Fruit fly (Drosophila melanogaster) whole organism, embryonic: ENCODE measurements around the gene CAH1.
A peak's percentile ranks its signal among the peaks of the same experiment; 100 is the strongest.

Experiments used
- Atf6 ChIP-seq: fragments of 200-800 bp; sonication (Bioruptor generic); IDR thresholded peaks from 2 replicates; pipeline ENCODE4 v1.3.6; 2022; ENCODE audit warnings: missing biosample characterization, missing genetic modification characterization
- CG10147 ChIP-seq: fragments of 200-800 bp; sonication (Bioruptor generic); optimal IDR thresholded peaks from 2 replicates; lab custom pipeline; 2019; ENCODE audit warnings: missing biosample characterization, mild to moderate bottlenecking, missing genetic modification characterization, moderate library complexity
- CG10209 ChIP-seq: fragments of 200-800 bp; sonication (Bioruptor generic); optimal IDR thresholded peaks from 3 replicates; lab custom pipeline; 2017; ENCODE audit warnings: missing biosample characterization, mild to moderate bottlenecking, missing genetic modification characterization, missing genetic modification reagents
- CG10431 ChIP-seq: fragments of 200-800 bp; sonication (Bioruptor generic); optimal IDR thresholded peaks from 3 replicates; lab custom pipeline; 2018; ENCODE audit warnings: missing biosample characterization, mild to moderate bottlenecking, missing genetic modification characterization
- CG10462 ChIP-seq: fragments of 200-800 bp; sonication (Bioruptor generic); optimal IDR thresholded peaks from 2 replicates; lab custom pipeline; 2016; ENCODE audit warnings: missing biosample characterization, missing genetic modification characterization
- CG12659 ChIP-seq: fragments of 200-800 bp; sonication (Bioruptor generic); optimal IDR thresholded peaks from 3 replicates; lab custom pipeline; 2017; ENCODE audit warnings: mild to moderate bottlenecking, missing biosample characterization, missing genetic modification reagents, missing genetic modification characterization
- CG13424 ChIP-seq: fragments of 200-800 bp; sonication (Bioruptor generic); optimal IDR thresholded peaks from 2 replicates; lab custom pipeline; 2019; ENCODE audit warnings: missing biosample characterization, mild to moderate bottlenecking, missing genetic modification characterization, moderate library complexity
- CG13894 ChIP-seq: fragments of 200-800 bp; sonication (Bioruptor generic); optimal IDR thresholded peaks from 3 replicates; lab custom pipeline; 2018; ENCODE audit warnings: missing biosample characterization, mild to moderate bottlenecking, missing genetic modification characterization, moderate library complexity
- CG15011 ChIP-seq: fragments of 200-800 bp; sonication (Bioruptor generic); optimal IDR thresholded peaks from 3 replicates; lab custom pipeline; 2018; ENCODE audit warnings: missing biosample characterization, mild to moderate bottlenecking, missing genetic modification characterization
- CG18599 ChIP-seq: fragments of 200-800 bp; sonication (Bioruptor generic); optimal IDR thresholded peaks from 3 replicates; lab custom pipeline; 2017; ENCODE audit warnings: missing biosample characterization, missing genetic modification characterization, mild to moderate bottlenecking, moderate library complexity, missing genetic modification reagents
- CG2116 ChIP-seq: fragments of 200-800 bp; sonication (Bioruptor generic); optimal IDR thresholded peaks from 3 replicates; lab custom pipeline; 2018; ENCODE audit warnings: missing biosample characterization, mild to moderate bottlenecking, missing genetic modification characterization
- CG2678 ChIP-seq: fragments of 200-800 bp; sonication (Bioruptor generic); optimal IDR thresholded peaks from 3 replicates; lab custom pipeline; 2019; ENCODE audit warnings: missing biosample characterization, mild to moderate bottlenecking, missing genetic modification characterization, moderate library complexity
- CG31388 ChIP-seq: fragments of 200-800 bp; sonication (Bioruptor generic); optimal IDR thresholded peaks from 2 replicates; lab custom pipeline; 2016; ENCODE audit warnings: missing biosample characterization, missing genetic modification characterization
- CG34376 ChIP-seq: fragments of 200-800 bp; sonication (Bioruptor generic); optimal IDR thresholded peaks from 2 replicates; lab custom pipeline; 2018; ENCODE audit warnings: missing biosample characterization, mild to moderate bottlenecking, missing genetic modification characterization
- CG3847 ChIP-seq: fragments of 200-800 bp; sonication (Bioruptor generic); IDR thresholded peaks from 2 replicates; pipeline ENCODE4 v1.3.6; 2022; ENCODE audit warnings: missing biosample characterization, missing genetic modification characterization
- CG4328 ChIP-seq: fragments of 200-800 bp; sonication (Bioruptor generic); optimal IDR thresholded peaks from 3 replicates; lab custom pipeline; 2017; ENCODE audit warnings: missing biosample characterization, missing genetic modification reagents, missing genetic modification characterization
- CG7745 ChIP-seq: fragments of 200-800 bp; sonication (Bioruptor generic); optimal IDR thresholded peaks from 2 replicates; lab custom pipeline; 2018; ENCODE audit warnings: missing biosample characterization, mild to moderate bottlenecking, missing genetic modification characterization, moderate library complexity
- CG7786 ChIP-seq: fragments of 200-800 bp; sonication (Bioruptor generic); optimal IDR thresholded peaks from 2 replicates; lab custom pipeline; 2016; ENCODE audit warnings: missing biosample characterization, missing genetic modification characterization
- CG7987 ChIP-seq: fragments of 200-800 bp; sonication (Bioruptor generic); optimal IDR thresholded peaks from 2 replicates; lab custom pipeline; 2018; ENCODE audit warnings: missing biosample characterization, mild to moderate bottlenecking, missing genetic modification characterization, moderate library complexity
- CG9437 ChIP-seq: fragments of 200-800 bp; sonication (Bioruptor generic); optimal IDR thresholded peaks from 2 replicates; lab custom pipeline; 2018; ENCODE audit warnings: missing biosample characterization, mild to moderate bottlenecking, missing genetic modification characterization
- CrebB ChIP-seq: fragments of 200-800 bp; sonication (Bioruptor generic); optimal IDR thresholded peaks from 3 replicates; lab custom pipeline; 2018; ENCODE audit warnings: missing biosample characterization, mild to moderate bottlenecking, missing genetic modification characterization
- Doc2 ChIP-seq: fragments of 200-800 bp; sonication (Bioruptor generic); IDR thresholded peaks from 2 replicates; pipeline ENCODE4 v1.3.6; 2022; ENCODE audit warnings: missing biosample characterization, missing genetic modification characterization
- E2f1 ChIP-seq: fragments of 200-800 bp; sonication (Bioruptor generic); IDR thresholded peaks from 2 replicates; pipeline ENCODE4 v1.3.6; 2022; ENCODE audit warnings: missing biosample characterization, missing genetic modification characterization
- ERR ChIP-seq: fragments of 200-800 bp; sonication (Bioruptor generic); optimal IDR thresholded peaks from 2 replicates; lab custom pipeline; 2016; ENCODE audit warnings: missing biosample characterization, missing genetic modification characterization
- Elba2 ChIP-seq: fragments of 200-800 bp; sonication (Bioruptor generic); optimal IDR thresholded peaks from 3 replicates; lab custom pipeline; 2016; ENCODE audit warnings: missing biosample characterization, missing genetic modification characterization
- Fer2 ChIP-seq: fragments of 200-800 bp; sonication (Bioruptor generic); optimal IDR thresholded peaks from 2 replicates; lab custom pipeline; 2018; ENCODE audit warnings: missing biosample characterization, mild to moderate bottlenecking, missing genetic modification characterization, moderate library complexity
- Gsc ChIP-seq: fragments of 200-800 bp; sonication (Bioruptor generic); IDR thresholded peaks from 2 replicates; pipeline ENCODE4 v1.3.6; 2022; ENCODE audit warnings: missing biosample characterization, missing genetic modification characterization
- Gug ChIP-seq: fragments of 200-800 bp; sonication (Bioruptor generic); IDR thresholded peaks from 4 replicates; pipeline ENCODE4 v1.3.6; 2022; ENCODE audit warnings: missing biosample characterization, missing genetic modification characterization
- H15 ChIP-seq: fragments of 200-800 bp; sonication (Bioruptor generic); IDR thresholded peaks from 3 replicates; pipeline ENCODE4 v1.3.6; 2022; ENCODE audit warnings: missing biosample characterization, missing genetic modification characterization
- HHEX ChIP-seq: fragments of 200-800 bp; sonication (Bioruptor generic); optimal IDR thresholded peaks from 3 replicates; lab custom pipeline; 2017; ENCODE audit warnings: missing biosample characterization, mild to moderate bottlenecking, missing genetic modification characterization, missing genetic modification reagents
- MESR4 ChIP-seq: fragments of 200-800 bp; sonication (Bioruptor generic); optimal IDR thresholded peaks from 2 replicates; lab custom pipeline; 2018; ENCODE audit warnings: missing biosample characterization, mild to moderate bottlenecking, missing genetic modification characterization, moderate library complexity
- Med ChIP-seq: fragments of 200-800 bp; sonication (Bioruptor generic); peaks from one replicate; lab custom pipeline; 2016; ENCODE audit warnings: missing biosample characterization, missing genetic modification characterization, mild to moderate bottlenecking, inconsistent platforms, moderate library complexity
- Xbp1 ChIP-seq: fragments of 200-800 bp; sonication (Bioruptor generic); optimal IDR thresholded peaks from 3 replicates; lab custom pipeline; 2016; ENCODE audit warnings: missing biosample characterization, mild to moderate bottlenecking, missing genetic modification characterization
- YL-1 ChIP-seq: fragments of 200-800 bp; sonication (Bioruptor generic); optimal IDR thresholded peaks from 3 replicates; lab custom pipeline; 2017; ENCODE audit warnings: missing biosample characterization, mild to moderate bottlenecking, missing genetic modification characterization
- ab ChIP-seq: fragments of 200-800 bp; sonication (Bioruptor generic); optimal IDR thresholded peaks from 2 replicates; lab custom pipeline; 2016; ENCODE audit warnings: missing biosample characterization, missing genetic modification characterization
- bcd ChIP-seq: fragments of 200-800 bp; sonication (Bioruptor generic); optimal IDR thresholded peaks from 2 replicates; lab custom pipeline; 2017; ENCODE audit warnings: missing biosample characterization, mild to moderate bottlenecking, missing genetic modification characterization
- caup ChIP-seq: fragments of 200-800 bp; sonication (Bioruptor generic); optimal IDR thresholded peaks from 3 replicates; lab custom pipeline; 2017; ENCODE audit warnings: missing biosample characterization, mild to moderate bottlenecking, missing genetic modification characterization, moderate library complexity; ENCODE audit not compliant: severe bottlenecking
- ems ChIP-seq: fragments of 200-800 bp; sonication (Bioruptor generic); optimal IDR thresholded peaks from 3 replicates; lab custom pipeline; 2016; ENCODE audit warnings: missing biosample characterization, missing genetic modification characterization
- fd96Cb ChIP-seq: fragments of 200-800 bp; sonication (Bioruptor generic); optimal IDR thresholded peaks from 2 replicates; lab custom pipeline; 2018; ENCODE audit warnings: missing biosample characterization, mild to moderate bottlenecking, missing genetic modification characterization, moderate library complexity
- gt ChIP-seq: fragments of 200-800 bp; sonication (Bioruptor generic); IDR thresholded peaks from 2 replicates; pipeline ENCODE4 v1.3.6; 2022; ENCODE audit warnings: missing biosample characterization, missing genetic modification characterization
- hbn ChIP-seq: fragments of 200-800 bp; sonication (Bioruptor generic); IDR thresholded peaks from 2 replicates; pipeline ENCODE4 v1.3.6; 2022; ENCODE audit warnings: missing biosample characterization, missing genetic modification characterization; ENCODE audit not compliant: partially characterized antibody
- jing ChIP-seq: fragments of 200-800 bp; sonication (Bioruptor generic); optimal IDR thresholded peaks from 2 replicates; lab custom pipeline; 2018; ENCODE audit warnings: missing biosample characterization, mild to moderate bottlenecking, missing genetic modification characterization
- mam ChIP-seq: fragments of 200-800 bp; sonication (Bioruptor generic); optimal IDR thresholded peaks from 3 replicates; lab custom pipeline; 2016; ENCODE audit warnings: missing biosample characterization, missing genetic modification characterization
- ranshi ChIP-seq: fragments of 200-800 bp; sonication (Bioruptor generic); IDR thresholded peaks from 2 replicates; pipeline ENCODE4 v1.3.6; 2022; ENCODE audit warnings: missing biosample characterization, missing genetic modification characterization
- rib ChIP-seq: fragments of 200-800 bp; sonication (Bioruptor generic); IDR thresholded peaks from 2 replicates; pipeline ENCODE4 v1.3.6; 2022; ENCODE audit warnings: missing biosample characterization, missing genetic modification characterization
- sd ChIP-seq: fragments of 200-800 bp; sonication (Bioruptor generic); optimal IDR thresholded peaks from 3 replicates; lab custom pipeline; 2018; ENCODE audit warnings: missing biosample characterization, mild to moderate bottlenecking, missing genetic modification characterization, moderate library complexity
- so ChIP-seq: fragments of 200-800 bp; sonication (Bioruptor generic); IDR thresholded peaks from 3 replicates; pipeline ENCODE4 v1.3.6; 2022; ENCODE audit warnings: missing biosample characterization, missing genetic modification characterization

Gene CAH1

dm6 chr2L:13803805-13804560, 557 bp downstream of the CAH1 start (continued):
- TF ChIP-seq ranshi (GFP tag; lab: Robert Waterston, UW) (no peak), bcd (GFP tag; lab: Kevin White, UChicago) (no peak), CG31388 (no peak), so (peak; percentile 22; the same call in 1 of the 3 replicates), CG10209 (GFP tag; lab: Kevin White, UChicago) (no peak), mam (GFP tag; lab: Kevin White, UChicago) (no peak), caup (GFP tag; lab: Kevin White, UChicago) (no peak), CG10431 (GFP tag; lab: Kevin White, UChicago) (no peak), CrebB (tag; lab: Kevin White, UChicago) (no peak), jing (GFP tag; lab: Kevin White, UChicago) (no peak), CG2678 (tag; lab: Kevin White, UChicago) (no peak), CG2116 (GFP tag; lab: Kevin White, UChicago) (no peak), ERR (GFP tag; lab: Kevin White, UChicago) (no peak), CG12659 (GFP tag; lab: Kevin White, UChicago) (no peak), fd96Cb (tag; lab: Kevin White, UChicago) (no peak), Doc2 (no peak), Atf6 (GFP tag; lab: Robert Waterston, UW) (no peak), CG7745 (tag; lab: Kevin White, UChicago) (no peak), Med (peak; percentile 64), Gug (no peak), Fer2 (tag; lab: Kevin White, UChicago) (no peak), HHEX (GFP tag; lab: Kevin White, UChicago) (peak; percentile 6), Xbp1 (GFP tag; lab: Kevin White, UChicago) (no peak), E2f1 (GFP tag; lab: Robert Waterston, UW) (no peak), CG7786 (GFP tag; lab: Kevin White, UChicago) (no peak), MESR4 (GFP tag; lab: Kevin White, UChicago) (no peak), Gsc (no peak), CG9437 (no peak), CG13894 (tag; lab: Kevin White, UChicago) (no peak), CG10462 (GFP tag; lab: Kevin White, UChicago) (no peak), sd (tag; lab: Kevin White, UChicago) (peak; percentile 75), CG34376 (GFP tag; lab: Kevin White, UChicago) (no peak), CG13424 (tag; lab: Kevin White, UChicago) (no peak), hbn (no peak), CG7987 (peak; percentile 94), rib (GFP tag; lab: Robert Waterston, UW) (no peak), YL-1 (GFP tag; lab: Kevin White, UChicago) (no peak), H15 (GFP tag; lab: Robert Waterston, UW) (no peak), CG15011 (GFP tag; lab: Kevin White, UChicago) (no peak), CG18599 (peak; percentile 26), ems (no peak), CG3847 (GFP tag; lab: Robert Waterston, UW) (no peak), CG10147 (GFP tag; lab: Kevin White, UChicago) (no peak), ab (GFP tag; lab: Kevin White, UChicago) (no peak), gt (GFP tag; lab: Robert Waterston, UW) (no peak), Elba2 (no peak), CG4328 (GFP tag; lab: Kevin White, UChicago) (no peak)
